Fruit fly (Drosophila melanogaster) whole organism, embryonic: ENCODE measurements around the gene nst.
A peak's percentile ranks its signal among the peaks of the same experiment; 100 is the strongest.

Experiments used
- Ada2b ChIP-seq: fragments of 200-800 bp; sonication (Bioruptor generic); IDR thresholded peaks from 2 replicates; pipeline ENCODE4 v1.3.6; 2022; ENCODE audit warnings: missing biosample characterization, missing genetic modification characterization
- Atf3 ChIP-seq: fragments of 200-800 bp; sonication (Bioruptor generic); optimal IDR thresholded peaks from 3 replicates; lab custom pipeline; 2016; ENCODE audit warnings: missing biosample characterization, missing genetic modification characterization
- CG1024 ChIP-seq: fragments of 200-800 bp; sonication (Bioruptor generic); IDR thresholded peaks from 2 replicates; pipeline ENCODE4 v1.3.6; 2022; ENCODE audit warnings: missing biosample characterization, missing genetic modification characterization
- CG10431 ChIP-seq: fragments of 200-800 bp; sonication (Bioruptor generic); optimal IDR thresholded peaks from 3 replicates; lab custom pipeline; 2018; ENCODE audit warnings: missing biosample characterization, mild to moderate bottlenecking, missing genetic modification characterization
- CG12104 ChIP-seq: fragments of 200-800 bp; sonication (Bioruptor generic); optimal IDR thresholded peaks from 3 replicates; lab custom pipeline; 2016; ENCODE audit warnings: missing biosample characterization, missing genetic modification characterization
- CG12391 ChIP-seq: fragments of 200-800 bp; sonication (Bioruptor generic); optimal IDR thresholded peaks from 3 replicates; lab custom pipeline; 2018; ENCODE audit warnings: missing biosample characterization, mild to moderate bottlenecking, missing genetic modification characterization, moderate library complexity
- CG13624 ChIP-seq: fragments of 200-800 bp; sonication (Bioruptor generic); optimal IDR thresholded peaks from 2 replicates; lab custom pipeline; 2016; ENCODE audit warnings: missing biosample characterization, missing genetic modification characterization
- CG14014 ChIP-seq: fragments of 200-800 bp; sonication (Bioruptor generic); IDR thresholded peaks from 2 replicates; pipeline ENCODE4 v1.3.6; 2022; ENCODE audit warnings: missing biosample characterization, missing genetic modification characterization
- CG14860 ChIP-seq: fragments of 200-800 bp; sonication (Bioruptor generic); IDR thresholded peaks from 3 replicates; pipeline ENCODE4 v1.3.6; 2022; ENCODE audit warnings: missing biosample characterization, missing genetic modification characterization; ENCODE audit not compliant: partially characterized antibody
- CG15269 ChIP-seq: fragments of 200-800 bp; sonication (Bioruptor generic); optimal IDR thresholded peaks from 2 replicates; lab custom pipeline; 2018; ENCODE audit warnings: missing biosample characterization, mild to moderate bottlenecking, missing genetic modification characterization, moderate library complexity
- CG1792 ChIP-seq: fragments of 200-800 bp; sonication (Bioruptor generic); optimal IDR thresholded peaks from 2 replicates; lab custom pipeline; 2016; ENCODE audit warnings: missing biosample characterization, missing genetic modification characterization
- CG6175 ChIP-seq: fragments of 200-800 bp; sonication (Bioruptor generic); IDR thresholded peaks from 3 replicates; pipeline ENCODE4 v1.3.6; 2022; ENCODE audit warnings: missing biosample characterization, missing genetic modification characterization
- CG6254 ChIP-seq: fragments of 200-800 bp; sonication (Bioruptor generic); optimal IDR thresholded peaks from 3 replicates; lab custom pipeline; 2017; ENCODE audit warnings: mild to moderate bottlenecking, missing biosample characterization, missing genetic modification reagents, missing genetic modification characterization
- CG8290 ChIP-seq, 3 experiments: fragments of 200-800 bp; sonication (Bioruptor generic); optimal IDR thresholded peaks; 2 replicates each; lab custom pipeline; 2016 to 2019; ENCODE audit warnings: missing biosample characterization in 3 of 3, missing genetic modification characterization in 3 of 3, mild to moderate bottlenecking in 2 of 3, moderate library complexity in 1 of 3
- CG9876 ChIP-seq: fragments of 200-800 bp; sonication (Bioruptor generic); optimal IDR thresholded peaks from 2 replicates; lab custom pipeline; 2016; ENCODE audit warnings: missing biosample characterization, missing genetic modification characterization
- Deaf1 ChIP-seq: fragments of 200-800 bp; optimal IDR thresholded peaks from 3 replicates; lab custom pipeline; 2019; ENCODE audit warnings: missing biosample characterization, mild to moderate bottlenecking, missing genetic modification characterization, moderate library complexity
- Dfd ChIP-seq, 2 experiments: fragments of >200 bp; optimal IDR thresholded peaks; 2 replicates each; lab custom pipeline; 2017; ENCODE audit warnings: missing biosample characterization in 2 of 2, missing genetic modification characterization in 2 of 2
- Dp ChIP-seq: fragments of 200-800 bp; sonication (Bioruptor generic); optimal IDR thresholded peaks from 2 replicates; lab custom pipeline; 2018; ENCODE audit warnings: missing biosample characterization, mild to moderate bottlenecking, missing genetic modification characterization, moderate library complexity
- Drgx ChIP-seq: fragments of 200-800 bp; sonication (Bioruptor generic); IDR thresholded peaks from 2 replicates; pipeline ENCODE4 v1.3.6; 2022; ENCODE audit warnings: missing biosample characterization, missing genetic modification characterization
- E2f1 ChIP-seq: fragments of 200-800 bp; sonication (Bioruptor generic); IDR thresholded peaks from 2 replicates; pipeline ENCODE4 v1.3.6; 2022; ENCODE audit warnings: missing biosample characterization, missing genetic modification characterization
- E2f2 ChIP-seq: fragments of 200-800 bp; sonication (Bioruptor generic); IDR thresholded peaks from 2 replicates; pipeline ENCODE4 v1.3.6; 2022; ENCODE audit warnings: missing biosample characterization, missing genetic modification characterization
- Fer2 ChIP-seq: fragments of 200-800 bp; sonication (Bioruptor generic); optimal IDR thresholded peaks from 2 replicates; lab custom pipeline; 2018; ENCODE audit warnings: missing biosample characterization, mild to moderate bottlenecking, missing genetic modification characterization, moderate library complexity
- HLH4C ChIP-seq: fragments of 200-800 bp; sonication (Bioruptor generic); IDR thresholded peaks from 3 replicates; pipeline ENCODE4 v1.3.6; 2022; ENCODE audit warnings: missing biosample characterization, missing genetic modification characterization; ENCODE audit not compliant: partially characterized antibody
- HLHmδ ChIP-seq: fragments of 200-800 bp; sonication (Bioruptor generic); optimal IDR thresholded peaks from 2 replicates; lab custom pipeline; 2018; ENCODE audit warnings: missing biosample characterization, mild to moderate bottlenecking, missing genetic modification characterization, moderate library complexity
- MTF-1 ChIP-seq: fragments of 200-800 bp; sonication (Bioruptor generic); optimal IDR thresholded peaks from 2 replicates; lab custom pipeline; 2018; ENCODE audit warnings: missing biosample characterization, mild to moderate bottlenecking, missing genetic modification characterization, borderline replicate concordance
- NFAT ChIP-seq: fragments of 200-800 bp; sonication (Bioruptor generic); IDR thresholded peaks from 2 replicates; pipeline ENCODE4 v1.3.6; 2022; ENCODE audit warnings: missing biosample characterization, missing genetic modification characterization
- Nf-YC ChIP-seq: fragments of 200-800 bp; optimal IDR thresholded peaks from 3 replicates; lab custom pipeline; 2019; ENCODE audit warnings: missing biosample characterization, mild to moderate bottlenecking, missing genetic modification characterization, moderate library complexity
- Rfx ChIP-seq: fragments of 200-800 bp; sonication (Bioruptor generic); IDR thresholded peaks from 2 replicates; pipeline ENCODE4 v1.3.6; 2022; ENCODE audit warnings: missing biosample characterization, missing genetic modification characterization
- Tbp ChIP-seq: fragments of >200 bp; optimal IDR thresholded peaks from 2 replicates; lab custom pipeline; 2018; ENCODE audit warnings: missing biosample characterization, missing genetic modification characterization
- chif ChIP-seq, 2 experiments: fragments of 200-800 bp; sonication (Bioruptor generic); optimal IDR thresholded peaks; 3 replicates each; lab custom pipeline; 2016; ENCODE audit warnings: missing biosample characterization in 2 of 2, missing genetic modification characterization in 2 of 2
- fd96Cb ChIP-seq: fragments of 200-800 bp; sonication (Bioruptor generic); optimal IDR thresholded peaks from 2 replicates; lab custom pipeline; 2018; ENCODE audit warnings: missing biosample characterization, mild to moderate bottlenecking, missing genetic modification characterization, moderate library complexity
- gce ChIP-seq: fragments of 200-800 bp; sonication (Bioruptor generic); IDR thresholded peaks from 3 replicates; pipeline ENCODE4 v1.3.6; 2022; ENCODE audit warnings: missing biosample characterization, missing genetic modification characterization
- gfzf ChIP-seq: fragments of 200-800 bp; sonication (Bioruptor generic); optimal IDR thresholded peaks from 2 replicates; lab custom pipeline; 2016; ENCODE audit warnings: missing biosample characterization, mild to moderate bottlenecking, missing genetic modification characterization, moderate library complexity
- gt ChIP-seq: fragments of 200-800 bp; sonication (Bioruptor generic); IDR thresholded peaks from 2 replicates; pipeline ENCODE4 v1.3.6; 2022; ENCODE audit warnings: missing biosample characterization, missing genetic modification characterization
- hb ChIP-seq: fragments of 200-800 bp; sonication (Bioruptor generic); IDR thresholded peaks from 3 replicates; pipeline ENCODE4 v1.3.6; 2022; ENCODE audit warnings: missing biosample characterization, missing genetic modification characterization; ENCODE audit not compliant: partially characterized antibody
- kay ChIP-seq: fragments of 200-800 bp; sonication (Bioruptor generic); optimal IDR thresholded peaks from 2 replicates; lab custom pipeline; 2016; ENCODE audit warnings: missing biosample characterization, missing genetic modification characterization
- knrl ChIP-seq: fragments of 200-800 bp; sonication (Bioruptor generic); IDR thresholded peaks from 3 replicates; pipeline ENCODE4 v1.3.6; 2022; ENCODE audit warnings: missing biosample characterization, missing genetic modification characterization; ENCODE audit not compliant: partially characterized antibody
- mirr ChIP-seq: fragments of 200-800 bp; sonication (Bioruptor generic); optimal IDR thresholded peaks from 3 replicates; lab custom pipeline; 2018; ENCODE audit warnings: missing biosample characterization, mild to moderate bottlenecking, missing genetic modification characterization
- mld ChIP-seq: fragments of 200-800 bp; sonication (Bioruptor generic); IDR thresholded peaks from 3 replicates; pipeline ENCODE4 v1.3.6; 2022; ENCODE audit warnings: missing biosample characterization, missing genetic modification characterization; ENCODE audit not compliant: partially characterized antibody
- onecut ChIP-seq: fragments of 200-800 bp; sonication (Bioruptor generic); IDR thresholded peaks from 2 replicates; pipeline ENCODE4 v1.3.6; 2022; ENCODE audit warnings: missing biosample characterization, missing genetic modification characterization
- pb ChIP-seq: fragments of 200-800 bp; sonication (Bioruptor generic); optimal IDR thresholded peaks from 3 replicates; lab custom pipeline; 2016; ENCODE audit warnings: missing biosample characterization, missing genetic modification characterization
- pfk ChIP-seq: fragments of 200-800 bp; sonication (Bioruptor generic); optimal IDR thresholded peaks from 2 replicates; lab custom pipeline; 2018; ENCODE audit warnings: missing biosample characterization, mild to moderate bottlenecking, missing genetic modification characterization, moderate library complexity
- pnt ChIP-seq: fragments of 200-800 bp; sonication (Bioruptor generic); optimal IDR thresholded peaks from 3 replicates; lab custom pipeline; 2016; ENCODE audit warnings: missing biosample characterization, missing genetic modification characterization
- prd ChIP-seq, 3 experiments: fragments of >200 bp in 2 of 3; fragments of 200-800 bp in 1 of 3; sonication (Bioruptor generic) in 1 of 3; optimal IDR thresholded peaks in 2 of 3; IDR thresholded peaks in 1 of 3; 2 replicates in 2 of 3; 3 replicates in 1 of 3; pipeline versions ENCODE4 v1.3.6 to Lab custom; 2017 to 2022; ENCODE audit warnings: missing biosample characterization in 1 of 3, missing genetic modification characterization in 1 of 3
- slbo ChIP-seq: fragments of 200-800 bp; sonication (Bioruptor generic); IDR thresholded peaks from 2 replicates; pipeline ENCODE4 v1.3.6; 2022; ENCODE audit warnings: missing biosample characterization, missing genetic modification characterization
- sr ChIP-seq: fragments of 200-800 bp; sonication (Bioruptor generic); IDR thresholded peaks from 3 replicates; pipeline ENCODE4 v1.3.6; 2022; ENCODE audit warnings: missing biosample characterization, missing genetic modification characterization
- tll ChIP-seq, 2 experiments: fragments of 200-800 bp in 1 of 2; fragments of >200 bp in 1 of 2; sonication (Bioruptor generic) in 1 of 2; optimal IDR thresholded peaks; 2 replicates each; lab custom pipeline; 2017 to 2019; ENCODE audit warnings: missing biosample characterization in 2 of 2, missing genetic modification characterization in 2 of 2, mild to moderate bottlenecking in 1 of 2, moderate library complexity in 1 of 2
- tx ChIP-seq: fragments of 200-800 bp; sonication (Bioruptor generic); optimal IDR thresholded peaks from 2 replicates; lab custom pipeline; 2016; ENCODE audit warnings: missing biosample characterization, missing genetic modification characterization

The nst gene

DNA sequence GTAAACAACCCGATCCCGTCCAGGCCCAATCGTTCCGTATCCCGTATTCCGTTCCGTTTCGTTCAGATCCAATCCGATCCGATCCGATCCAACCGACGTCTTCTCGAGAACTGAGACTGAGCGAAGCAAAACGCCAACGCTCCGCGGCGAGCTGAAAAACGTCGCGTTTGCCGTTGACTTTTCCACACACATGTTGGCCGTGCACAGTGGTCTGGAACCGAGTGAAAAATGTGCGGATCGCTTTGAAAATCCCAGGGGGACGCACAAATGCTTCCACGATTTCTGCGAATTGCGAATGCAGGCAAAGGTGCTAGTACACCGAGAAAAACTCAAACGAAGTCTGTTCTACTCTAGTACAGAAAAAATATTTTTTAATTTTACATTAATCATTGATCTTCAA is 45.0 kb downstream of the nst start, which contains the start of gene CG10663 (continued):
- TF ChIP-seq CG14860 (GFP tag; lab: Robert Waterston, UW) (peak; percentile 45; the same call in 2 of the 3 replicates), tll (GFP tag; optimal IDR thresholded peaks at IDR 0.05; lab: Kevin White, UChicago) (peak in 1 of 2 experiments; percentile 79), slbo (GFP tag; lab: Robert Waterston, UW) (peak; percentile 42), E2f1 (GFP tag; lab: Robert Waterston, UW) (0 out of 2 replicates have a peak, but pooled peaks have one; percentile 12), CG8290 (GFP tag; optimal IDR thresholded peaks at IDR 0.05; lab: Kevin White, UChicago) (no peak), CG8290 (tag; optimal IDR thresholded peaks at IDR 0.05; lab: Kevin White, UChicago) (peak in 1 of 2 experiments; percentile 54), CG13624 (GFP tag; lab: Kevin White, UChicago) (peak; percentile 10), CG14014 (GFP tag; lab: Robert Waterston, UW) (peak; percentile 32; the same call in 1 of the 2 replicates), E2f2 (GFP tag; lab: Robert Waterston, UW) (peak; percentile 24; the same call in 1 of the 2 replicates), Atf3 (GFP tag; lab: Kevin White, UChicago) (no peak), Fer2 (tag; lab: Kevin White, UChicago) (no peak), HLH4C (GFP tag; lab: Robert Waterston, UW) (peak; percentile 53; the same call in 2 of the 3 replicates), gt (GFP tag; lab: Robert Waterston, UW) (no peak), tx (GFP tag; lab: Kevin White, UChicago) (no peak), Deaf1 (tag; lab: Kevin White, UChicago) (peak; percentile 81), pnt (GFP tag; lab: Kevin White, UChicago) (no peak), mirr (no peak), CG12104 (GFP tag; lab: Kevin White, UChicago) (no peak), kay (GFP tag; lab: Kevin White, UChicago) (no peak), CG9876 (GFP tag; lab: Kevin White, UChicago) (no peak), CG1024 (GFP tag; lab: Robert Waterston, UW) (0 out of 2 replicates have a peak, but pooled peaks have one; percentile 16), CG6254 (GFP tag; lab: Kevin White, UChicago) (peak; percentile 13), MTF-1 (peak; percentile 14), HLHmδ (GFP tag; lab: Kevin White, UChicago) (peak; percentile 39), Nf-YC (no peak), pfk (GFP tag; lab: Kevin White, UChicago) (peak; percentile 94), CG6175 (GFP tag; lab: Robert Waterston, UW) (0 out of 3 replicates have a peak, but pooled peaks have one; percentile 15), prd (optimal IDR thresholded peaks at IDR 0.05; lab: Kevin White, UChicago) (no peak), prd (GFP tag; IDR thresholded peaks at IDR 0.05; lab: Robert Waterston, UW) (0 out of 3 replicates have a peak, but pooled peaks have one; percentile 37), chif (GFP tag; optimal IDR thresholded peaks at IDR 0.05; lab: Kevin White, UChicago) (peak in 1 of 2 experiments; percentile 13), Tbp (GFP tag; lab: Kevin White, UChicago) (no peak), Dfd (GFP tag; optimal IDR thresholded peaks at IDR 0.05; lab: Kevin White, UChicago) (no peak), pb (no peak), Ada2b (GFP tag; lab: Robert Waterston, UW) (peak; percentile 28), knrl (GFP tag; lab: Robert Waterston, UW) (peak; percentile 35; the same call in 1 of the 3 replicates), CG10431 (GFP tag; lab: Kevin White, UChicago) (no peak), fd96Cb (tag; lab: Kevin White, UChicago) (no peak), CG12391 (tag; lab: Kevin White, UChicago) (peak; percentile 11), gce (GFP tag; lab: Robert Waterston, UW) (no peak), Dp (no peak), sr (GFP tag; lab: Robert Waterston, UW) (peak; percentile 90; the same call in 2 of the 3 replicates), hb (GFP tag; lab: Robert Waterston, UW) (peak; percentile 51; the same call in 1 of the 3 replicates), gfzf (no peak), NFAT (GFP tag; lab: Robert Waterston, UW) (no peak), Rfx (GFP tag; lab: Robert Waterston, UW) (peak; percentile 45; the same call in 1 of the 2 replicates), Drgx (GFP tag; lab: Robert Waterston, UW) (peak; percentile 15; the same call in 1 of the 2 replicates), CG1792 (no peak), CG15269 (tag; lab: Kevin White, UChicago) (peak; percentile 8), mld (peak; percentile 34; the same call in 1 of the 3 replicates), onecut (0 out of 2 replicates have a peak, but pooled peaks have one; percentile 25)
